Worm (Caenorhabditis elegans) whole organism, L1 larva: ENCODE measurements around the gene cut-3.

Source experiments
- F16B12.6 ChIP-seq: fragments of 150-350 bp; optimal IDR thresholded peaks from 2 replicates; lab custom pipeline; 2014; ENCODE audit warnings: missing biosample characterization, missing genetic modification characterization
- aha-1 ChIP-seq: fragments of 150-350 bp; optimal IDR thresholded peaks from 2 replicates; lab custom pipeline; 2014; ENCODE audit warnings: missing biosample characterization, missing genetic modification characterization
- alr-1 ChIP-seq: fragments of 200-800 bp; sonication (Bioruptor generic); optimal IDR thresholded peaks from 2 replicates; lab custom pipeline; 2018; ENCODE audit warnings: borderline replicate concordance, mild to moderate bottlenecking, missing genetic modification characterization, missing compliant biosample characterization
- blmp-1 ChIP-seq: fragments of 150-350 bp; optimal IDR thresholded peaks from 2 replicates; lab custom pipeline; 2014; ENCODE audit warnings: missing biosample characterization, missing genetic modification characterization
- ceh-82 ChIP-seq, 3 experiments: fragments of 150-350 bp in 1 of 3; sonication (generic microtip) in 2 of 3; optimal IDR thresholded peaks; 2 replicates each; lab custom pipeline; 2014 to 2017; ENCODE audit warnings: missing biosample characterization in 3 of 3, missing genetic modification characterization in 3 of 3
- ceh-90 ChIP-seq: sonication (generic microtip); optimal IDR thresholded peaks from 2 replicates; lab custom pipeline; 2016; ENCODE audit warnings: missing genetic modification characterization, missing compliant biosample characterization
- ces-1 ChIP-seq: fragments of 150-350 bp; optimal IDR thresholded peaks from 2 replicates; lab custom pipeline; 2014; ENCODE audit warnings: missing biosample characterization, missing genetic modification reagents, missing genetic modification characterization
- efl-1 ChIP-seq, 4 experiments: fragments of 150-350 bp; optimal IDR thresholded peaks in 3 of 4; peaks in 1 of 4; 1 replicate in 1 of 4; 2 replicates in 3 of 4; lab custom pipeline; 2014; ENCODE audit warnings: missing biosample characterization in 2 of 4, missing genetic modification characterization in 2 of 4, missing genetic modification reagents in 2 of 4
- efl-3 ChIP-seq: fragments of 200-800 bp; sonication (Bioruptor generic); optimal IDR thresholded peaks from 2 replicates; lab custom pipeline; 2018; ENCODE audit warnings: mild to moderate bottlenecking, missing genetic modification characterization, missing compliant biosample characterization
- egl-27 ChIP-seq, 2 experiments: fragments of 150-350 bp in 1 of 2; sonication (generic microtip); optimal IDR thresholded peaks; 3 replicates each; lab custom pipeline; 2017 to 2018; ENCODE audit warnings: missing biosample characterization in 2 of 2, missing genetic modification characterization in 2 of 2, missing genetic modification reagents in 2 of 2
- elt-2 ChIP-seq: sonication (generic microtip); optimal IDR thresholded peaks from 2 replicates; lab custom pipeline; 2016; ENCODE audit warnings: missing genetic modification characterization, mild to moderate bottlenecking, inconsistent platforms, missing compliant biosample characterization, missing genetic modification reagents
- elt-3 ChIP-seq, 6 experiments: fragments of 150-350 bp in 1 of 6; sonication (generic microtip); optimal IDR thresholded peaks; 2 replicates each; lab custom pipeline; 2017 to 2018; ENCODE audit warnings: missing biosample characterization in 6 of 6, missing genetic modification characterization in 6 of 6, inconsistent platforms in 1 of 6
- fkh-4 ChIP-seq: sonication (generic microtip); optimal IDR thresholded peaks from 2 replicates; lab custom pipeline; 2016; ENCODE audit warnings: missing compliant biosample characterization, missing genetic modification characterization, borderline replicate concordance
- fkh-8 ChIP-seq: sonication (generic microtip); optimal IDR thresholded peaks from 2 replicates; lab custom pipeline; 2016; ENCODE audit warnings: mild to moderate bottlenecking, missing genetic modification characterization, missing compliant biosample characterization
- fos-1 ChIP-seq: fragments of 150-350 bp; optimal IDR thresholded peaks from 2 replicates; lab custom pipeline; 2014; ENCODE audit warnings: missing biosample characterization, missing genetic modification characterization
- grh-1 ChIP-seq: fragments of 200-800 bp; sonication (Bioruptor generic); IDR thresholded peaks from 2 replicates; pipeline ENCODE4 v1.3.6; 2022; ENCODE audit warnings: missing genetic modification reagents, missing genetic modification characterization, missing compliant biosample characterization
- irx-1 ChIP-seq: sonication (generic microtip); optimal IDR thresholded peaks from 2 replicates; lab custom pipeline; 2016; ENCODE audit warnings: missing genetic modification characterization, missing compliant biosample characterization
- isw-1 ChIP-seq: fragments of 200-800 bp; sonication (Bioruptor generic); IDR thresholded peaks from 2 replicates; pipeline ENCODE4 v1.3.6; 2022; ENCODE audit warnings: missing genetic modification characterization, missing compliant biosample characterization
- lin-14 ChIP-seq: fragments of 200-800 bp; sonication (Bioruptor generic); optimal IDR thresholded peaks from 2 replicates; lab custom pipeline; 2018; ENCODE audit warnings: mild to moderate bottlenecking, missing genetic modification characterization, moderate library complexity, missing compliant biosample characterization
- lin-35 ChIP-seq, 2 experiments: fragments of 150-350 bp; optimal IDR thresholded peaks; 2 replicates each; lab custom pipeline; 2014; ENCODE audit warnings: missing biosample characterization in 2 of 2, missing genetic modification characterization in 2 of 2, missing genetic modification reagents in 2 of 2
- lin-39 ChIP-seq: fragments of 150-350 bp; optimal IDR thresholded peaks from 2 replicates; lab custom pipeline; 2014; ENCODE audit warnings: missing biosample characterization, missing genetic modification reagents, missing genetic modification characterization
- nhr-11 ChIP-seq: fragments of 150-350 bp; optimal IDR thresholded peaks from 2 replicates; lab custom pipeline; 2014; ENCODE audit warnings: missing biosample characterization, missing genetic modification characterization
- nhr-76 ChIP-seq: sonication (generic microtip); optimal IDR thresholded peaks from 2 replicates; lab custom pipeline; 2017; ENCODE audit warnings: missing biosample characterization, missing genetic modification characterization
- nhr-85 ChIP-seq: sonication (generic microtip); peaks from one replicate; lab custom pipeline; 2016; ENCODE audit warnings: missing genetic modification characterization, inconsistent platforms, missing compliant biosample characterization
- nhr-90 ChIP-seq: sonication (generic microtip); optimal IDR thresholded peaks from 2 replicates; lab custom pipeline; 2016; ENCODE audit warnings: mild to moderate bottlenecking, missing genetic modification characterization, missing compliant biosample characterization; ENCODE audit not compliant: poor library complexity
- pax-3 ChIP-seq: fragments of 200-800 bp; sonication (Bioruptor generic); optimal IDR thresholded peaks from 2 replicates; lab custom pipeline; 2018; ENCODE audit warnings: mild to moderate bottlenecking, missing genetic modification characterization, moderate library complexity, missing compliant biosample characterization
- rnt-1 ChIP-seq: sonication (generic microtip); optimal IDR thresholded peaks from 2 replicates; lab custom pipeline; 2016; ENCODE audit warnings: mild to moderate bottlenecking, missing genetic modification characterization, moderate library complexity, missing compliant biosample characterization
- snpc-4 ChIP-seq: fragments of 150-350 bp; optimal IDR thresholded peaks from 2 replicates; lab custom pipeline; 2014; ENCODE audit warnings: missing biosample characterization, missing genetic modification characterization
- sox-4 ChIP-seq: sonication (generic microtip); optimal IDR thresholded peaks from 2 replicates; lab custom pipeline; 2016; ENCODE audit warnings: missing genetic modification characterization, missing compliant biosample characterization
- sptf-1 ChIP-seq: fragments of 150-350 bp; optimal IDR thresholded peaks from 2 replicates; lab custom pipeline; 2014; ENCODE audit warnings: missing biosample characterization, missing genetic modification characterization
- tlp-1 ChIP-seq: fragments of 150-350 bp; optimal IDR thresholded peaks from 2 replicates; lab custom pipeline; 2014; ENCODE audit warnings: missing biosample characterization, missing genetic modification characterization
- unc-62 ChIP-seq: fragments of 150-350 bp; optimal IDR thresholded peaks from 2 replicates; lab custom pipeline; 2014; ENCODE audit warnings: missing biosample characterization, missing genetic modification reagents, missing genetic modification characterization
- unc-98 ChIP-seq: fragments of 200-800 bp; sonication (Bioruptor generic); IDR thresholded peaks from 2 replicates; pipeline ENCODE4 v1.3.6; 2022; ENCODE audit warnings: missing genetic modification characterization, missing compliant biosample characterization
- vab-15 ChIP-seq: sonication (generic microtip); optimal IDR thresholded peaks from 2 replicates; lab custom pipeline; 2017; ENCODE audit warnings: missing genotype, mild to moderate bottlenecking, missing genetic modification characterization, missing compliant biosample characterization
- xbp-1 ChIP-seq: sonication (generic microtip); optimal IDR thresholded peaks from 2 replicates; lab custom pipeline; 2016; ENCODE audit warnings: missing genetic modification characterization, missing compliant biosample characterization
- zag-1 ChIP-seq: fragments of 150-350 bp; optimal IDR thresholded peaks from 2 replicates; lab custom pipeline; 2014; ENCODE audit warnings: missing biosample characterization, missing genetic modification characterization
- ztf-11 ChIP-seq, 2 experiments: sonication (generic microtip); optimal IDR thresholded peaks; 2 replicates each; lab custom pipeline; 2016 to 2017; ENCODE audit warnings: missing genetic modification characterization in 2 of 2, missing biosample characterization in 1 of 2, missing compliant biosample characterization in 1 of 2

Gene cut-3

DNA sequence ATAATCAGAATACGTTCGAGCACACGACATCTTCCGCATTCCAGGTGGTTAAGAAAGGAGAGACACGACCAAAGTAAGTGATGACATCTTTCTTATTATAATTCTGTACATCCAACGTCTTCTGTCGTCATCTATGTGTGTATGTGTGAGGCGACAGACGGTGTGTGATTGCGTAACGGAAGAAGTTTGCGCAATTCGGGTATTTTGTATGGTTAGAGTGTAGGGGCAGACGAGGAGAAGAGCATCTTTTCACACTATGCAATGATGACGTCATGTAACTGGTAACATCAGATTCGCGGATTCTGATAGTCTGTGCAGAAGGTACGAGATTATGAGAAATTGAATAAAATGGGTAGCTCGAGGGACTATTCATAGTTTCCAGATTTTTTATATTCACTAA is 31.6 kb downstream of the cut-3 start:
- TF ChIP-seq tlp-1 (tag; lab: Kevin White, UChicago): no peak
- no peak for TF ChIP-seq snpc-4 (tag; lab: Kevin White, UChicago)
- no peak for TF ChIP-seq pax-3 (tag; lab: Kevin White, UChicago)
- TF ChIP-seq fkh-8 (tag; lab: Kevin White, UChicago): no peak
- TF ChIP-seq rnt-1 (tag; lab: Kevin White, UChicago): peak; percentile 0
- no peak for TF ChIP-seq ceh-82 (tag; optimal IDR thresholded peaks at IDR 0.05; lab: Kevin White, UChicago)
- TF ChIP-seq, all 84 proteins: peak for 1

ce11 chrII:8412935-8413334 is 33.7 kb downstream of the cut-3 start:
- TF ChIP-seq grh-1 (no peak), fkh-4 (tag; lab: Kevin White, UChicago) (no peak), aha-1 (no peak), elt-2 (tag; lab: Kevin White, UChicago) (peak; percentile 29)

- TF ChIP-seq nhr-85 (tag; lab: Kevin White, UChicago) (peak; percentile 70), lin-35 (GFP tag; optimal IDR thresholded peaks at IDR 0.05; lab: Kevin White, UChicago) (peak in 1 of 2 experiments; percentile 6), blmp-1 (tag; lab: Kevin White, UChicago) (peak; percentile 14), lin-14 (GFP tag; lab: Kevin White, UChicago) (peak; percentile 50), fos-1 (no peak), elt-2 (tag; lab: Kevin White, UChicago) (peak; percentile 33)
Measured at ce11 chrII:8412061-8412721, 34.4 kb downstream of the cut-3 start, which contains the start of gene efl-3. TSS of gene efl-3 (plus strand) at chrII:8412671.

DNA sequence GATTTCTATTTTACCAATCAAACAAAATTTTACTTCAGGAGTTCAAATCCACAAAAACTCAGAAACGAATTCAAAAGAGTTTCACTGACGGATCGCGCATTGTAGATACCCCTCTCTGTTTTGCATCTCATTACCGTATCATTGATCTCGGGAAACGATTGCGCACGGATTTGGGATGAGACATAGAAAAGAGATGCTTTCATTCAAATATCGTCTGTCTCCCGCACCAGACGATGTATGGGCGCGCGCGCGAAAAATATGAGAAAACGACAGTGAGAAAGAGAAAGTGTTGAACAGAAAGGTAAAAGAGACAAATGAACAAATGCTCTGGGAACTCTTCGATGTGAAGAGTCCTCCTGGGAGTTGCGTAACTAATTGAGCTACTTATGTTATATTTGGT is 35.6 kb downstream of the cut-3 start:
- TF ChIP-seq blmp-1 (tag; lab: Kevin White, UChicago) (peak; percentile 92), isw-1 (no peak), zag-1 (tag; lab: Kevin White, UChicago) (no peak), tlp-1 (tag; lab: Kevin White, UChicago) (no peak)

DNA sequence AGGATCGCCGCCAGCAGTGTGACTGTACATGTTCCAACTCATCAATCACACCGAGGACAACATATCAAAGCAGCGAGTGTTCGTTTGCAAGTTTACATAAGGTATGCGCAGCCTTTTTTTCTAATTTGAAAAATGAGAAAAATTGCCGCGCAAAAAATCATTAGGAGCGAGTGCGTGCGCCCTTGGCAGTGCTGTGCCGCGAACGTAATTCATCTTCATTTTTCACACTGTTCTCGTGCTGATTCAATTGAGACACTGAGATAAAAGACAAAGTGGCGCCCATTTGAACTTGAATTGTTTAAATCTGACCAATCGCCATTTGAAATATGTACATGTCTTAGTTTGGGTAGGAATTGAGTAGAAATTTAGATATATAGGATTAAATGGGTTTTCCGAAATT is 37.1 kb downstream of the cut-3 start:
- TF ChIP-seq isw-1 (no peak), F16B12.6 (tag; lab: Kevin White, UChicago) (no peak), alr-1 (tag; lab: Kevin White, UChicago) (no peak), nhr-11 (tag; lab: Kevin White, UChicago) (no peak), blmp-1 (tag; lab: Kevin White, UChicago) (peak; percentile 17), lin-39 (tag; lab: Kevin White, UChicago) (peak; percentile 60), lin-14 (GFP tag; lab: Kevin White, UChicago) (peak; percentile 45), efl-3 (GFP tag; lab: Kevin White, UChicago) (peak; percentile 50), ceh-90 (tag; lab: Kevin White, UChicago) (no peak), elt-3 (tag; optimal IDR thresholded peaks at IDR 0.05; lab: Kevin White, UChicago) (no peak), unc-62 (GFP tag; lab: Kevin White, UChicago) (no peak), nhr-85 (tag; lab: Kevin White, UChicago) (peak; percentile 82), ztf-11 (tag; optimal IDR thresholded peaks at IDR 0.05; lab: Kevin White, UChicago) (peak in 1 of 2 experiments; percentile 28)
- TF ChIP-seq, all 84 proteins: peak for 6

ce11 chrII:8407491-8407890 is 39.1 kb downstream of the cut-3 start, which contains the start of gene sra-13:
TSS of gene sra-13 (plus strand) at chrII:8407685.
- TF ChIP-seq zag-1 (tag; lab: Kevin White, UChicago) (no peak), nhr-90 (tag; lab: Kevin White, UChicago) (no peak), lin-35 (GFP tag; optimal IDR thresholded peaks at IDR 0.05; lab: Kevin White, UChicago) (no peak), efl-1 (optimal IDR thresholded peaks at IDR 0.05; lab: Kevin White, UChicago) (no peak), efl-1 (GFP tag; optimal IDR thresholded peaks at IDR 0.05 in 1 of 2; lab: Kevin White, UChicago) (no peak), sptf-1 (tag; lab: Kevin White, UChicago) (no peak), egl-27 (tag; optimal IDR thresholded peaks at IDR 0.05; lab: Kevin White, UChicago) (no peak), sox-4 (tag; lab: Kevin White, UChicago) (no peak), unc-98 (GFP tag; lab: Robert Waterston, UW) (no peak), F16B12.6 (tag; lab: Kevin White, UChicago) (no peak), nhr-76 (tag; lab: Kevin White, UChicago) (no peak), irx-1 (tag; lab: Kevin White, UChicago) (no peak), elt-2 (tag; lab: Kevin White, UChicago) (no peak), vab-15 (tag; lab: Kevin White, UChicago) (no peak), xbp-1 (tag; lab: Kevin White, UChicago) (no peak), lin-14 (GFP tag; lab: Kevin White, UChicago) (no peak), ces-1 (no peak)
